Worm (Caenorhabditis elegans) whole organism, L1 larva: Measurements from ENCODE around the gene acr-17.

Source experiments
- C04F5.9 ChIP-seq: sonication (generic microtip); optimal IDR thresholded peaks from 2 replicates; lab custom pipeline; 2016; ENCODE audit warnings: missing genetic modification characterization, missing compliant biosample characterization
- C16A3.4 ChIP-seq: fragments of 150-350 bp; optimal IDR thresholded peaks from 2 replicates; lab custom pipeline; 2014; ENCODE audit warnings: missing biosample characterization, missing genetic modification characterization
- F16B12.6 ChIP-seq: fragments of 150-350 bp; optimal IDR thresholded peaks from 2 replicates; lab custom pipeline; 2014; ENCODE audit warnings: missing biosample characterization, missing genetic modification characterization
- aha-1 ChIP-seq: fragments of 150-350 bp; optimal IDR thresholded peaks from 2 replicates; lab custom pipeline; 2014; ENCODE audit warnings: missing biosample characterization, missing genetic modification characterization
- ama-1 ChIP-seq: fragments of 150-350 bp; optimal IDR thresholded peaks from 2 replicates; lab custom pipeline; 2014
- blmp-1 ChIP-seq: fragments of 150-350 bp; optimal IDR thresholded peaks from 2 replicates; lab custom pipeline; 2014; ENCODE audit warnings: missing biosample characterization, missing genetic modification characterization
- ceh-82 ChIP-seq, 3 experiments: fragments of 150-350 bp in 1 of 3; sonication (generic microtip) in 2 of 3; optimal IDR thresholded peaks; 2 replicates each; lab custom pipeline; 2014 to 2017; ENCODE audit warnings: missing biosample characterization in 3 of 3, missing genetic modification characterization in 3 of 3
- ceh-88 ChIP-seq: fragments of 200-800 bp; sonication (Bioruptor generic); IDR thresholded peaks from 2 replicates; pipeline ENCODE4 v1.3.6; 2022; ENCODE audit warnings: missing genetic modification characterization, missing compliant biosample characterization
- ceh-90 ChIP-seq: sonication (generic microtip); optimal IDR thresholded peaks from 2 replicates; lab custom pipeline; 2016; ENCODE audit warnings: missing genetic modification characterization, missing compliant biosample characterization
- ces-1 ChIP-seq: fragments of 150-350 bp; optimal IDR thresholded peaks from 2 replicates; lab custom pipeline; 2014; ENCODE audit warnings: missing biosample characterization, missing genetic modification reagents, missing genetic modification characterization
- dpl-1 ChIP-seq, 3 experiments: fragments of 150-350 bp in 2 of 3; sonication (generic microtip) in 1 of 3; optimal IDR thresholded peaks; 2 replicates each; lab custom pipeline; 2014 to 2017; ENCODE audit warnings: missing biosample characterization in 3 of 3, missing genetic modification characterization in 3 of 3, missing genetic modification reagents in 3 of 3
- efl-3 ChIP-seq: fragments of 200-800 bp; sonication (Bioruptor generic); optimal IDR thresholded peaks from 2 replicates; lab custom pipeline; 2018; ENCODE audit warnings: mild to moderate bottlenecking, missing genetic modification characterization, missing compliant biosample characterization
- egl-13 ChIP-seq: sonication (generic microtip); optimal IDR thresholded peaks from 2 replicates; lab custom pipeline; 2016; ENCODE audit warnings: missing genotype, missing genetic modification reagents, missing genetic modification characterization, missing compliant biosample characterization
- elt-2 ChIP-seq: sonication (generic microtip); optimal IDR thresholded peaks from 2 replicates; lab custom pipeline; 2016; ENCODE audit warnings: missing genetic modification characterization, mild to moderate bottlenecking, inconsistent platforms, missing compliant biosample characterization, missing genetic modification reagents
- ets-5 ChIP-seq: fragments of 200-800 bp; sonication (Bioruptor generic); IDR thresholded peaks from 2 replicates; pipeline ENCODE4 v1.3.6; 2022; ENCODE audit warnings: missing genetic modification characterization, missing compliant biosample characterization
- fkh-10 ChIP-seq: sonication (generic microtip); optimal IDR thresholded peaks from 2 replicates; lab custom pipeline; 2017; ENCODE audit warnings: missing biosample characterization, missing genetic modification reagents, missing genetic modification characterization
- fkh-8 ChIP-seq: sonication (generic microtip); optimal IDR thresholded peaks from 2 replicates; lab custom pipeline; 2016; ENCODE audit warnings: mild to moderate bottlenecking, missing genetic modification characterization, missing compliant biosample characterization
- fos-1 ChIP-seq: fragments of 150-350 bp; optimal IDR thresholded peaks from 2 replicates; lab custom pipeline; 2014; ENCODE audit warnings: missing biosample characterization, missing genetic modification characterization
- grh-1 ChIP-seq: fragments of 200-800 bp; sonication (Bioruptor generic); IDR thresholded peaks from 2 replicates; pipeline ENCODE4 v1.3.6; 2022; ENCODE audit warnings: missing genetic modification reagents, missing genetic modification characterization, missing compliant biosample characterization
- hlh-4 ChIP-seq: sonication (generic microtip); optimal IDR thresholded peaks from 2 replicates; lab custom pipeline; 2016; ENCODE audit warnings: mild to moderate bottlenecking, missing genetic modification characterization, missing compliant biosample characterization
- hpl-2 ChIP-seq: fragments of 150-350 bp; optimal IDR thresholded peaks from 2 replicates; lab custom pipeline; 2014; ENCODE audit warnings: missing biosample characterization, missing genetic modification reagents, missing genetic modification characterization
- irx-1 ChIP-seq: sonication (generic microtip); optimal IDR thresholded peaks from 2 replicates; lab custom pipeline; 2016; ENCODE audit warnings: missing genetic modification characterization, missing compliant biosample characterization
- isw-1 ChIP-seq: fragments of 200-800 bp; sonication (Bioruptor generic); IDR thresholded peaks from 2 replicates; pipeline ENCODE4 v1.3.6; 2022; ENCODE audit warnings: missing genetic modification characterization, missing compliant biosample characterization
- lin-14 ChIP-seq: fragments of 200-800 bp; sonication (Bioruptor generic); optimal IDR thresholded peaks from 2 replicates; lab custom pipeline; 2018; ENCODE audit warnings: mild to moderate bottlenecking, missing genetic modification characterization, moderate library complexity, missing compliant biosample characterization
- lin-15B ChIP-seq: fragments of 150-350 bp; sonication (generic microtip); optimal IDR thresholded peaks from 3 replicates; lab custom pipeline; 2014; ENCODE audit warnings: missing biosample characterization, missing genetic modification characterization
- lin-35 ChIP-seq, 2 experiments: fragments of 150-350 bp; optimal IDR thresholded peaks; 2 replicates each; lab custom pipeline; 2014; ENCODE audit warnings: missing biosample characterization in 2 of 2, missing genetic modification characterization in 2 of 2, missing genetic modification reagents in 2 of 2
- lsy-2 ChIP-seq, 2 experiments: fragments of 150-350 bp; optimal IDR thresholded peaks; 2 replicates each; lab custom pipeline; 2014; ENCODE audit warnings: missing biosample characterization in 2 of 2, missing genetic modification characterization in 2 of 2
- mab-9 ChIP-seq: fragments of 200-800 bp; sonication (Bioruptor generic); IDR thresholded peaks from 2 replicates; pipeline ENCODE4 v1.3.6; 2022; ENCODE audit warnings: missing genetic modification reagents, missing genetic modification characterization, missing compliant biosample characterization
- mdl-1 ChIP-seq, 2 experiments: fragments of 150-350 bp; optimal IDR thresholded peaks; 2 replicates each; lab custom pipeline; 2014 to 2017; ENCODE audit warnings: missing biosample characterization in 2 of 2, missing genetic modification characterization in 2 of 2, inconsistent platforms in 1 of 2
- mef-2 ChIP-seq: fragments of 150-350 bp; optimal IDR thresholded peaks from 2 replicates; lab custom pipeline; 2014; ENCODE audit warnings: missing biosample characterization, missing genetic modification characterization
- mep-1 ChIP-seq: fragments of 150-350 bp; optimal IDR thresholded peaks from 2 replicates; lab custom pipeline; 2014; ENCODE audit warnings: missing biosample characterization, missing genetic modification characterization
- nhr-11 ChIP-seq: fragments of 150-350 bp; optimal IDR thresholded peaks from 2 replicates; lab custom pipeline; 2014; ENCODE audit warnings: missing biosample characterization, missing genetic modification characterization
- nhr-12 ChIP-seq: sonication (generic microtip); optimal IDR thresholded peaks from 2 replicates; lab custom pipeline; 2017; ENCODE audit warnings: missing biosample characterization, missing genetic modification characterization
- nhr-20 ChIP-seq: sonication (generic microtip); optimal IDR thresholded peaks from 2 replicates; lab custom pipeline; 2016; ENCODE audit warnings: mild to moderate bottlenecking, missing genetic modification characterization, missing compliant biosample characterization
- nhr-237 ChIP-seq: fragments of 150-350 bp; optimal IDR thresholded peaks from 2 replicates; lab custom pipeline; 2014; ENCODE audit warnings: missing biosample characterization, missing genetic modification characterization
- nhr-47 ChIP-seq: sonication (generic microtip); optimal IDR thresholded peaks from 2 replicates; lab custom pipeline; 2016; ENCODE audit warnings: mild to moderate bottlenecking, missing genetic modification characterization, moderate library complexity, missing compliant biosample characterization
- nhr-76 ChIP-seq: sonication (generic microtip); optimal IDR thresholded peaks from 2 replicates; lab custom pipeline; 2017; ENCODE audit warnings: missing biosample characterization, missing genetic modification characterization
- nhr-77 ChIP-seq: fragments of 150-350 bp; optimal IDR thresholded peaks from 2 replicates; lab custom pipeline; 2014; ENCODE audit warnings: missing biosample characterization, missing genetic modification characterization
- nhr-85 ChIP-seq: sonication (generic microtip); peaks from one replicate; lab custom pipeline; 2016; ENCODE audit warnings: missing genetic modification characterization, inconsistent platforms, missing compliant biosample characterization
- nhr-90 ChIP-seq: sonication (generic microtip); optimal IDR thresholded peaks from 2 replicates; lab custom pipeline; 2016; ENCODE audit warnings: mild to moderate bottlenecking, missing genetic modification characterization, missing compliant biosample characterization; ENCODE audit not compliant: poor library complexity
- pag-3 ChIP-seq: sonication (generic microtip); optimal IDR thresholded peaks from 2 replicates; lab custom pipeline; 2017; ENCODE audit warnings: missing genetic modification characterization, mild to moderate bottlenecking, missing compliant biosample characterization, antibody characterized with exemption, borderline replicate concordance; ENCODE audit not compliant: insufficient read depth
- pax-3 ChIP-seq: fragments of 200-800 bp; sonication (Bioruptor generic); optimal IDR thresholded peaks from 2 replicates; lab custom pipeline; 2018; ENCODE audit warnings: mild to moderate bottlenecking, missing genetic modification characterization, moderate library complexity, missing compliant biosample characterization
- pqm-1 ChIP-seq: sonication (generic microtip); optimal IDR thresholded peaks from 3 replicates; lab custom pipeline; 2017; ENCODE audit warnings: missing biosample characterization, missing genetic modification characterization
- rnt-1 ChIP-seq: sonication (generic microtip); optimal IDR thresholded peaks from 2 replicates; lab custom pipeline; 2016; ENCODE audit warnings: mild to moderate bottlenecking, missing genetic modification characterization, moderate library complexity, missing compliant biosample characterization
- skn-1 ChIP-seq: fragments of 150-350 bp; optimal IDR thresholded peaks from 2 replicates; lab custom pipeline; 2014; ENCODE audit warnings: missing biosample characterization, missing genetic modification characterization
- snu-23 ChIP-seq: sonication (generic microtip); optimal IDR thresholded peaks from 2 replicates; lab custom pipeline; 2016; ENCODE audit warnings: missing genetic modification characterization, missing compliant biosample characterization
- sptf-1 ChIP-seq: fragments of 150-350 bp; optimal IDR thresholded peaks from 2 replicates; lab custom pipeline; 2014; ENCODE audit warnings: missing biosample characterization, missing genetic modification characterization
- sup-37 ChIP-seq: fragments of 200-800 bp; sonication (Bioruptor generic); optimal IDR thresholded peaks from 2 replicates; lab custom pipeline; 2018; ENCODE audit warnings: mild to moderate bottlenecking, missing genetic modification characterization, missing compliant biosample characterization
- tlp-1 ChIP-seq: fragments of 150-350 bp; optimal IDR thresholded peaks from 2 replicates; lab custom pipeline; 2014; ENCODE audit warnings: missing biosample characterization, missing genetic modification characterization
- unc-62 ChIP-seq: fragments of 150-350 bp; optimal IDR thresholded peaks from 2 replicates; lab custom pipeline; 2014; ENCODE audit warnings: missing biosample characterization, missing genetic modification reagents, missing genetic modification characterization
- unc-98 ChIP-seq: fragments of 200-800 bp; sonication (Bioruptor generic); IDR thresholded peaks from 2 replicates; pipeline ENCODE4 v1.3.6; 2022; ENCODE audit warnings: missing genetic modification characterization, missing compliant biosample characterization
- zag-1 ChIP-seq: fragments of 150-350 bp; optimal IDR thresholded peaks from 2 replicates; lab custom pipeline; 2014; ENCODE audit warnings: missing biosample characterization, missing genetic modification characterization
- zip-4 ChIP-seq: fragments of 200-800 bp; sonication (Bioruptor generic); optimal IDR thresholded peaks from 2 replicates; lab custom pipeline; 2018; ENCODE audit warnings: mild to moderate bottlenecking, missing genetic modification characterization, moderate library complexity, missing compliant biosample characterization
- ztf-11 ChIP-seq, 2 experiments: sonication (generic microtip); optimal IDR thresholded peaks; 2 replicates each; lab custom pipeline; 2016 to 2017; ENCODE audit warnings: missing genetic modification characterization in 2 of 2, missing biosample characterization in 1 of 2, missing compliant biosample characterization in 1 of 2

The acr-17 gene

ce11 chrV:2603056-2603455 lies 5.4 kb upstream of the acr-17 start, which contains the start of gene F53E10.6 (continued):
- TF ChIP-seq pqm-1 (tag; lab: Kevin White, UChicago): no peak
- no peak for TF ChIP-seq efl-3 (GFP tag; lab: Kevin White, UChicago)
- peak; percentile 80 to 91 (median 89) for TF ChIP-seq dpl-1 (GFP tag; optimal IDR thresholded peaks at IDR 0.05; lab: Kevin White, UChicago)
- no peak for TF ChIP-seq fos-1
- TF ChIP-seq snu-23 (GFP tag; lab: Kevin White, UChicago): peak; percentile 39
- TF ChIP-seq mdl-1 (tag; optimal IDR thresholded peaks at IDR 0.05; lab: Kevin White, UChicago): no peak
- peak; percentile 83 for TF ChIP-seq ceh-90 (tag; lab: Kevin White, UChicago)
- no peak for TF ChIP-seq fkh-10 (GFP tag; lab: Kevin White, UChicago)
- no peak for TF ChIP-seq zag-1 (tag; lab: Kevin White, UChicago)
- no peak for TF ChIP-seq aha-1 (tag; lab: Kevin White, UChicago)
- peak; percentile 12 for TF ChIP-seq blmp-1 (tag; lab: Kevin White, UChicago)
- TF ChIP-seq nhr-76 (tag; lab: Kevin White, UChicago): no peak
- no peak for TF ChIP-seq C16A3.4
- TF ChIP-seq nhr-77 (tag; lab: Kevin White, UChicago): no peak
- TF ChIP-seq mab-9 (GFP tag; lab: Robert Waterston, UW): no peak
- no peak for TF ChIP-seq sup-37 (GFP tag; lab: Kevin White, UChicago)
- peak; percentile 52 for TF ChIP-seq nhr-90
- TF ChIP-seq mef-2 (tag; lab: Kevin White, UChicago): no peak
- no peak for TF ChIP-seq nhr-237 (tag; lab: Kevin White, UChicago)
- TF ChIP-seq C04F5.9 (tag; lab: Kevin White, UChicago): no peak
- TF ChIP-seq ceh-82 (tag; optimal IDR thresholded peaks at IDR 0.05; lab: Kevin White, UChicago): peak in 1 of 3 experiments; percentile 39
- no peak for TF ChIP-seq unc-62 (GFP tag; lab: Kevin White, UChicago)
- TF ChIP-seq unc-98 (GFP tag; lab: Robert Waterston, UW): peak; percentile 50; the same call in 1 of the 2 replicates
- peak; percentile 28; the same call in 1 of the 2 replicates for TF ChIP-seq isw-1 (GFP tag; lab: Robert Waterston, UW)
- peak; percentile 77 for TF ChIP-seq nhr-85 (tag; lab: Kevin White, UChicago)
- peak; percentile 34 for TF ChIP-seq lin-14
- TF ChIP-seq hpl-2 (GFP tag; lab: Kevin White, UChicago): no peak
- no peak for TF ChIP-seq nhr-12 (tag; lab: Kevin White, UChicago)
- TF ChIP-seq tlp-1 (tag; lab: Kevin White, UChicago): no peak
- no peak for TF ChIP-seq egl-13 (tag; lab: Kevin White, UChicago)
- TF ChIP-seq F16B12.6 (tag; lab: Kevin White, UChicago): peak; percentile 36
- peak; percentile 90 to 93 for TF ChIP-seq lin-35 (GFP tag; optimal IDR thresholded peaks at IDR 0.05; lab: Kevin White, UChicago)
- peak; percentile 27 for TF ChIP-seq nhr-20 (tag; lab: Kevin White, UChicago)
- peak; percentile 62 for TF ChIP-seq irx-1 (tag; lab: Kevin White, UChicago)
- no peak for TF ChIP-seq ceh-88 (GFP tag; lab: Robert Waterston, UW)
- TF ChIP-seq lsy-2 (tag; optimal IDR thresholded peaks at IDR 0.05; lab: Kevin White, UChicago): peak; percentile 42 to 56
- no peak for TF ChIP-seq sptf-1 (tag; lab: Kevin White, UChicago)
- no peak for TF ChIP-seq ets-5 (GFP tag; lab: Robert Waterston, UW)
- TF ChIP-seq pag-3: no peak
- TF ChIP-seq elt-2 (tag; lab: Kevin White, UChicago): peak; percentile 21
- TF ChIP-seq ztf-11 (tag; optimal IDR thresholded peaks at IDR 0.05; lab: Kevin White, UChicago): peak in 1 of 2 experiments; percentile 66
- no peak for TF ChIP-seq hlh-4 (tag; lab: Kevin White, UChicago)
- peak; percentile 40 for TF ChIP-seq mep-1 (tag; lab: Kevin White, UChicago)
- peak; percentile 94 for TF ChIP-seq rnt-1
- peak; percentile 35 for TF ChIP-seq skn-1 (tag; lab: Kevin White, UChicago)
- no peak for TF ChIP-seq lin-15B (tag; lab: Kevin White, UChicago)
- no peak for TF ChIP-seq zip-4 (GFP tag; lab: Kevin White, UChicago)
- no peak for TF ChIP-seq ama-1
- peak; percentile 63 for TF ChIP-seq nhr-47
- no peak for TF ChIP-seq ces-1 (GFP tag; lab: Kevin White, UChicago)
- no peak for TF ChIP-seq pax-3
- TF ChIP-seq grh-1: no peak
- no peak for TF ChIP-seq nhr-11 (tag; lab: Kevin White, UChicago)
- peak; percentile 8 for TF ChIP-seq fkh-8 (tag; lab: Kevin White, UChicago)
